Worm (Caenorhabditis elegans): Measurements from ENCODE around the gene F09F9.2.

Gene F09F9.2

ce11 chrX:4143260-4144018, 32.2 kb upstream of the F09F9.2 start (continued):
- TF ChIP-seq aly-2 (tag; optimal IDR thresholded peaks at IDR 0.05) (no peak), daf-19 (GFP tag; conservative IDR thresholded peaks at IDR 0.05) (no peak), set-16 (GFP tag; IDR thresholded peaks at IDR 0.05) (no peak), dve-1 (tag; optimal IDR thresholded peaks at IDR 0.05; ENCODE audit: insufficient read depth) (no peak), nhr-28 (tag; optimal IDR thresholded peaks at IDR 0.05) (no peak), ama-1 (optimal IDR thresholded peaks at IDR 0.05) (peak; percentile 34)

ce11 chrX:4142648-4143259, 31.5 kb upstream of the F09F9.2 start:
- TF ChIP-seq nhr-77 (tag; optimal IDR thresholded peaks at IDR 0.05) (no peak), unc-130 (GFP tag; optimal IDR thresholded peaks at IDR 0.05) (no peak), unc-62 (GFP tag; optimal IDR thresholded peaks at IDR 0.05 in 1 of 2) (no peak), unc-62 (tag; optimal IDR thresholded peaks at IDR 0.05) (no peak), fkh-10 (GFP tag; optimal IDR thresholded peaks at IDR 0.05) (peak; percentile 6), ZK546.5 (tag; optimal IDR thresholded peaks at IDR 0.05) (no peak), daf-16 (GFP tag; optimal IDR thresholded peaks at IDR 0.05) (peak in 1 of 2 experiments; percentile 89), daf-16 (tag; optimal IDR thresholded peaks at IDR 0.05) (peak; percentile 84), hmg-1.1 (GFP tag; IDR thresholded peaks at IDR 0.05) (no peak), snpc-4 (tag; optimal IDR thresholded peaks at IDR 0.05) (no peak), dmd-6 (GFP tag; IDR thresholded peaks at IDR 0.05) (peak; percentile 51), ces-1 (GFP tag; optimal IDR thresholded peaks at IDR 0.05) (no peak), cey-2 (tag; optimal IDR thresholded peaks at IDR 0.05; ENCODE audit: borderline replicate concordance, insufficient read depth) (no peak), spr-1 (tag; optimal IDR thresholded peaks at IDR 0.05) (no peak), mxl-3 (GFP tag; optimal IDR thresholded peaks at IDR 0.05) (no peak), ceh-32 (tag; optimal IDR thresholded peaks at IDR 0.05; ENCODE audit: poor library complexity) (no peak), ztf-11 (tag; optimal IDR thresholded peaks at IDR 0.05) (no peak), daf-19 (GFP tag; conservative IDR thresholded peaks at IDR 0.05) (0 out of 2 replicates have a peak, but pooled peaks have one; percentile 8), ceh-44 (GFP tag; IDR thresholded peaks at IDR 0.05) (peak; percentile 10; the same call in 1 of the 2 replicates), ceh-82 (tag; optimal IDR thresholded peaks at IDR 0.05) (no peak), mes-2 (tag; optimal IDR thresholded peaks at IDR 0.05; ENCODE audit: poor library complexity, severe bottlenecking) (peak; percentile 40), mep-1 (tag; optimal IDR thresholded peaks at IDR 0.05) (peak; percentile 43), nhr-111 (GFP tag; optimal IDR thresholded peaks at IDR 0.05) (no peak), dve-1 (tag; optimal IDR thresholded peaks at IDR 0.05; ENCODE audit: insufficient read depth) (peak; percentile 50), duxl-1 (tag; optimal IDR thresholded peaks at IDR 0.05; ENCODE audit: poor library complexity) (no peak), zfp-2 (tag; optimal IDR thresholded peaks at IDR 0.05) (no peak), nhr-6 (tag; optimal IDR thresholded peaks at IDR 0.05) (no peak), tag-97 (GFP tag; IDR thresholded peaks at IDR 0.05) (no peak), mdt-29 (GFP tag; IDR thresholded peaks at IDR 0.05) (peak; percentile 84), mxl-2 (GFP tag; conservative IDR thresholded peaks at IDR 0.05) (no peak), nhr-48 (tag; optimal IDR thresholded peaks at IDR 0.05) (no peak), aha-1 (tag) (peak; percentile 100), F44E2.7 (GFP tag; IDR thresholded peaks at IDR 0.05) (no peak), hlh-11 (tag; optimal IDR thresholded peaks at IDR 0.05) (no peak), vab-7 (GFP tag; IDR thresholded peaks at IDR 0.05) (no peak), dmd-9 (GFP tag; IDR thresholded peaks at IDR 0.05) (no peak), nhr-102 (tag; optimal IDR thresholded peaks at IDR 0.05) (no peak), lin-39 (tag; optimal IDR thresholded peaks at IDR 0.05) (no peak), nhr-25 (tag; optimal IDR thresholded peaks at IDR 0.05; ENCODE audit: borderline replicate concordance, insufficient read depth) (no peak), unc-39 (tag; optimal IDR thresholded peaks at IDR 0.05) (no peak), lin-1 (GFP tag; IDR thresholded peaks at IDR 0.05) (0 out of 2 replicates have a peak, but pooled peaks have one; percentile 13), arid-1 (GFP tag; conservative IDR thresholded peaks at IDR 0.05) (no peak), ctbp-1 (GFP tag; IDR thresholded peaks at IDR 0.05) (peak; percentile 73; the same call in 1 of the 2 replicates)

Data from whole organism, L4 larva.